Fruit fly (Drosophila melanogaster): ENCODE measurements around the gene CG43074.

DNA sequence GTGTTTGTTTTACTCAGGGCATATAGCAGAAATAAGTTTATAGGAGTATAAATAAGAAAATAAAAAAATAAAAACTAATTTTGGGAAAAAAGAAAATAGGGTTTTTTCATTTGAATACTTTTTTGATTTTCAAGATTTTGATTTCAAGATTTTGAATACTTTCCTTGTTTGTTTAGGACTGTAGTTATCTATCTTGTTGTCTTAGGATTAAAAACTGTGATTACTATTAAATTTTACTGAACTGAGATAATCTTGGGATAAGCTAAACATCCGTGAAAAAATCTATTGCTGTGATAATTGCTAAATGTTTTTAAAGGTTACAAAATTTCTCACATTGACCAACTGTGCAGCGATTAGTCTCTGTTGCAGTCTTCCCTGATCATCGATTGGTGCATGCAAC lies 28.5 kb upstream of the CG43074 start:
- TF ChIP-seq CG11294 (GFP tag; IDR thresholded peaks at IDR 0.05) (no peak), vri (GFP tag; optimal IDR thresholded peaks at IDR 0.05) (peak; percentile 11), Lpt (GFP tag; optimal IDR thresholded peaks at IDR 0.05) (no peak), CG8319 (GFP tag; optimal IDR thresholded peaks at IDR 0.05) (no peak), CG15336 (GFP tag; IDR thresholded peaks at IDR 0.05) (no peak)
